Worm (Caenorhabditis elegans) whole organism, L4 larva: ENCODE measurements around the gene madf-11.

ENCODE experiments used
- F44E2.7 ChIP-seq: fragments of 200-800 bp; sonication (Bioruptor generic); IDR thresholded peaks from 2 replicates; pipeline ENCODE4 v2.1.2; 2022; ENCODE audit warnings: missing genetic modification characterization, missing compliant biosample characterization
- T20F7.1 ChIP-seq: fragments of 200-800 bp; sonication (Bioruptor generic); optimal IDR thresholded peaks from 2 replicates; lab custom pipeline; 2018; ENCODE audit warnings: mild to moderate bottlenecking, missing genetic modification characterization, missing compliant biosample characterization
- T26A8.4 ChIP-seq: fragments of 200-800 bp; sonication (Bioruptor generic); IDR thresholded peaks from 2 replicates; pipeline ENCODE4 v1.3.6; 2022; ENCODE audit warnings: missing genetic modification characterization, missing compliant biosample characterization
- Y48G9A.11 ChIP-seq: fragments of 200-800 bp; sonication (Bioruptor generic); IDR thresholded peaks from 2 replicates; pipeline ENCODE4 v1.3.6; 2022; ENCODE audit warnings: missing genetic modification reagents, missing genetic modification characterization, missing compliant biosample characterization
- Y5F2A.4 ChIP-seq: fragments of 200-800 bp; sonication (Bioruptor generic); optimal IDR thresholded peaks from 2 replicates; lab custom pipeline; 2018; ENCODE audit warnings: mild to moderate bottlenecking, missing genetic modification characterization, missing compliant biosample characterization
- ZK546.5 ChIP-seq, 2 experiments: sonication (generic microtip); optimal IDR thresholded peaks; 2 replicates each; lab custom pipeline; 2017; ENCODE audit warnings: missing biosample characterization in 2 of 2, missing genetic modification characterization in 2 of 2
- aly-2 ChIP-seq: sonication (generic microtip); optimal IDR thresholded peaks from 2 replicates; lab custom pipeline; 2018; ENCODE audit warnings: missing biosample characterization, missing genetic modification characterization
- ama-1 ChIP-seq: fragments of 150-350 bp; optimal IDR thresholded peaks from 2 replicates; lab custom pipeline; 2014; ENCODE audit warnings: inconsistent platforms, mixed read lengths
- ceh-28 ChIP-seq: fragments of 150-350 bp; optimal IDR thresholded peaks from 2 replicates; lab custom pipeline; 2014; ENCODE audit warnings: missing biosample characterization, missing genetic modification reagents, missing genetic modification characterization
- ceh-44 ChIP-seq: fragments of 200-800 bp; sonication (Bioruptor generic); IDR thresholded peaks from 2 replicates; pipeline ENCODE4 v1.3.6; 2022; ENCODE audit warnings: missing genetic modification reagents, missing genetic modification characterization, missing compliant biosample characterization
- ces-1 ChIP-seq: fragments of 150-350 bp; sonication (generic microtip); optimal IDR thresholded peaks from 4 replicates; lab custom pipeline; 2014; ENCODE audit warnings: missing biosample characterization, missing genetic modification reagents, missing genetic modification characterization
- daf-12 ChIP-seq: fragments of 150-350 bp; optimal IDR thresholded peaks from 2 replicates; lab custom pipeline; 2014; ENCODE audit warnings: missing biosample characterization, missing genetic modification reagents, missing genetic modification characterization
- daf-16 ChIP-seq, 3 experiments: sonication (generic microtip); optimal IDR thresholded peaks; 2 replicates each; lab custom pipeline; 2016 to 2017; ENCODE audit warnings: missing genetic modification characterization in 3 of 3, missing genetic modification reagents in 3 of 3, mild to moderate bottlenecking in 2 of 3, missing compliant biosample characterization in 2 of 3, missing biosample characterization in 1 of 3, moderate library complexity in 1 of 3
- dmd-6 ChIP-seq: fragments of 200-800 bp; sonication (Bioruptor generic); IDR thresholded peaks from 2 replicates; pipeline ENCODE4 v1.3.6; 2022; ENCODE audit warnings: missing genetic modification reagents, missing genetic modification characterization, missing compliant biosample characterization
- dve-1 ChIP-seq: sonication (generic microtip); optimal IDR thresholded peaks from 2 replicates; lab custom pipeline; 2017; ENCODE audit warnings: antibody characterized with exemption, mild to moderate bottlenecking, missing genetic modification characterization, missing compliant biosample characterization; ENCODE audit not compliant: insufficient read depth
- egl-27 ChIP-seq: sonication (generic microtip); optimal IDR thresholded peaks from 3 replicates; lab custom pipeline; 2017; ENCODE audit warnings: missing biosample characterization, missing genetic modification reagents, missing genetic modification characterization
- fkh-10 ChIP-seq: fragments of 150-350 bp; optimal IDR thresholded peaks from 2 replicates; lab custom pipeline; 2014; ENCODE audit warnings: missing biosample characterization, missing genetic modification reagents, missing genetic modification characterization
- gei-8 ChIP-seq: fragments of 200-800 bp; sonication (Bioruptor generic); optimal IDR thresholded peaks from 2 replicates; lab custom pipeline; 2018; ENCODE audit warnings: mild to moderate bottlenecking, missing genetic modification characterization, missing compliant biosample characterization
- hlh-30 ChIP-seq: sonication (generic microtip); optimal IDR thresholded peaks from 2 replicates; lab custom pipeline; 2017; ENCODE audit warnings: antibody characterized with exemption, mild to moderate bottlenecking, missing genetic modification characterization, missing compliant biosample characterization; ENCODE audit not compliant: insufficient read depth
- lir-3 ChIP-seq: sonication (generic microtip); optimal IDR thresholded peaks from 2 replicates; lab custom pipeline; 2016; ENCODE audit warnings: mild to moderate bottlenecking, missing genetic modification characterization, missing compliant biosample characterization
- lsy-2 ChIP-seq, 2 experiments: fragments of 150-350 bp in 1 of 2; sonication (generic microtip) in 1 of 2; optimal IDR thresholded peaks; 2 replicates each; lab custom pipeline; 2014 to 2017; ENCODE audit warnings: missing biosample characterization in 2 of 2, missing genetic modification characterization in 2 of 2
- mdt-29 ChIP-seq: fragments of 200-800 bp; sonication (Bioruptor generic); IDR thresholded peaks from 2 replicates; pipeline ENCODE4 v1.3.6; 2022; ENCODE audit warnings: missing genetic modification reagents, missing genetic modification characterization, missing compliant biosample characterization
- mep-1 ChIP-seq: fragments of 150-350 bp; sonication (generic microtip); optimal IDR thresholded peaks from 3 replicates; lab custom pipeline; 2014; ENCODE audit warnings: missing biosample characterization, missing genetic modification characterization
- mes-2 ChIP-seq: sonication (generic microtip); optimal IDR thresholded peaks from 2 replicates; lab custom pipeline; 2016; ENCODE audit warnings: missing genotype, mild to moderate bottlenecking, missing genetic modification characterization, missing compliant biosample characterization; ENCODE audit not compliant: poor library complexity, severe bottlenecking
- mxl-2 ChIP-seq: fragments of 200-800 bp; sonication (Bioruptor generic); conservative IDR thresholded peaks from 2 replicates; pipeline ENCODE4 v1.3.6; 2022; ENCODE audit warnings: missing genetic modification reagents, missing genetic modification characterization, missing compliant biosample characterization
- nhr-10 ChIP-seq: fragments of 150-350 bp; optimal IDR thresholded peaks from 2 replicates; lab custom pipeline; 2014; ENCODE audit warnings: missing biosample characterization, missing genetic modification characterization
- nhr-102 ChIP-seq: sonication (generic microtip); optimal IDR thresholded peaks from 2 replicates; lab custom pipeline; 2016; ENCODE audit warnings: mild to moderate bottlenecking, missing genetic modification characterization, moderate library complexity, missing compliant biosample characterization
- nhr-11 ChIP-seq: fragments of 150-350 bp; optimal IDR thresholded peaks from 2 replicates; lab custom pipeline; 2014; ENCODE audit warnings: missing biosample characterization, missing genetic modification characterization
- nhr-25 ChIP-seq: sonication (generic microtip); optimal IDR thresholded peaks from 2 replicates; lab custom pipeline; 2017; ENCODE audit warnings: missing genetic modification characterization, mild to moderate bottlenecking, missing compliant biosample characterization, antibody characterized with exemption, moderate library complexity, borderline replicate concordance; ENCODE audit not compliant: insufficient read depth
- nhr-41 ChIP-seq: fragments of 200-800 bp; sonication (Bioruptor generic); IDR thresholded peaks from 2 replicates; pipeline ENCODE4 v1.3.6; 2022; ENCODE audit warnings: missing genetic modification reagents, missing genetic modification characterization, missing compliant biosample characterization
- nhr-42 ChIP-seq: fragments of 200-800 bp; sonication (Bioruptor generic); IDR thresholded peaks from 2 replicates; pipeline ENCODE4 v1.3.6; 2022; ENCODE audit warnings: missing genetic modification characterization, missing compliant biosample characterization
- nhr-6 ChIP-seq: fragments of 150-350 bp; optimal IDR thresholded peaks from 2 replicates; lab custom pipeline; 2014; ENCODE audit warnings: missing biosample characterization, missing genetic modification characterization
- nhr-77 ChIP-seq: fragments of 150-350 bp; optimal IDR thresholded peaks from 2 replicates; lab custom pipeline; 2014; ENCODE audit warnings: missing biosample characterization, missing genetic modification characterization
- php-3 ChIP-seq: fragments of 200-800 bp; sonication (Bioruptor generic); IDR thresholded peaks from 2 replicates; pipeline ENCODE4 v1.3.6; 2022; ENCODE audit warnings: missing genetic modification reagents, missing genetic modification characterization, missing compliant biosample characterization
- pqm-1 ChIP-seq: sonication (generic microtip); optimal IDR thresholded peaks from 2 replicates; lab custom pipeline; 2017; ENCODE audit warnings: missing biosample characterization, missing genetic modification characterization
- rbr-2 ChIP-seq: sonication (generic microtip); optimal IDR thresholded peaks from 2 replicates; lab custom pipeline; 2016; ENCODE audit warnings: missing genotype, missing genetic modification characterization, missing compliant biosample characterization
- saeg-2 ChIP-seq: fragments of 200-800 bp; sonication (Bioruptor generic); IDR thresholded peaks from 2 replicates; pipeline ENCODE4 v1.3.6; 2022; ENCODE audit warnings: missing genetic modification reagents, missing genetic modification characterization, missing compliant biosample characterization
- sdz-12 ChIP-seq: fragments of 200-800 bp; sonication (Bioruptor generic); optimal IDR thresholded peaks from 2 replicates; lab custom pipeline; 2018; ENCODE audit warnings: mild to moderate bottlenecking, missing genetic modification characterization, missing compliant biosample characterization
- snpc-1.2 ChIP-seq: fragments of 200-800 bp; sonication (Bioruptor generic); IDR thresholded peaks from 2 replicates; pipeline ENCODE4 v1.3.6; 2022; ENCODE audit warnings: missing genetic modification reagents, missing genetic modification characterization, missing compliant biosample characterization
- spr-3 ChIP-seq: fragments of 200-800 bp; sonication (Bioruptor generic); optimal IDR thresholded peaks from 2 replicates; lab custom pipeline; 2018; ENCODE audit warnings: mild to moderate bottlenecking, missing genetic modification characterization, missing compliant biosample characterization
- tra-1 ChIP-seq: fragments of 200-800 bp; sonication (Bioruptor generic); IDR thresholded peaks from 2 replicates; pipeline ENCODE4 v1.3.6; 2022; ENCODE audit warnings: missing genetic modification reagents, missing genetic modification characterization, missing compliant biosample characterization
- unc-130 ChIP-seq: sonication (generic microtip); optimal IDR thresholded peaks from 2 replicates; lab custom pipeline; 2016; ENCODE audit warnings: missing genetic modification reagents, missing genetic modification characterization, missing compliant biosample characterization
- vab-7 ChIP-seq: fragments of 200-800 bp; sonication (Bioruptor generic); IDR thresholded peaks from 2 replicates; pipeline ENCODE4 v1.3.6; 2022; ENCODE audit warnings: missing genetic modification reagents, missing genetic modification characterization, missing compliant biosample characterization
- zfp-3 ChIP-seq: fragments of 200-800 bp; sonication (Bioruptor generic); conservative IDR thresholded peaks from 2 replicates; pipeline ENCODE4 v1.3.6; 2022; ENCODE audit warnings: missing genetic modification reagents, missing genetic modification characterization, missing compliant biosample characterization
- zip-2 ChIP-seq: fragments of 150-350 bp; optimal IDR thresholded peaks from 2 replicates; lab custom pipeline; 2014; ENCODE audit warnings: missing biosample characterization, missing genetic modification characterization
- ztf-11 ChIP-seq: fragments of 150-350 bp; optimal IDR thresholded peaks from 2 replicates; lab custom pipeline; 2014; ENCODE audit warnings: missing biosample characterization, missing genetic modification characterization
- ztf-7 ChIP-seq: fragments of 150-350 bp; optimal IDR thresholded peaks from 2 replicates; lab custom pipeline; 2014; ENCODE audit warnings: missing biosample characterization, missing genetic modification characterization

madf-11 gene

DNA sequence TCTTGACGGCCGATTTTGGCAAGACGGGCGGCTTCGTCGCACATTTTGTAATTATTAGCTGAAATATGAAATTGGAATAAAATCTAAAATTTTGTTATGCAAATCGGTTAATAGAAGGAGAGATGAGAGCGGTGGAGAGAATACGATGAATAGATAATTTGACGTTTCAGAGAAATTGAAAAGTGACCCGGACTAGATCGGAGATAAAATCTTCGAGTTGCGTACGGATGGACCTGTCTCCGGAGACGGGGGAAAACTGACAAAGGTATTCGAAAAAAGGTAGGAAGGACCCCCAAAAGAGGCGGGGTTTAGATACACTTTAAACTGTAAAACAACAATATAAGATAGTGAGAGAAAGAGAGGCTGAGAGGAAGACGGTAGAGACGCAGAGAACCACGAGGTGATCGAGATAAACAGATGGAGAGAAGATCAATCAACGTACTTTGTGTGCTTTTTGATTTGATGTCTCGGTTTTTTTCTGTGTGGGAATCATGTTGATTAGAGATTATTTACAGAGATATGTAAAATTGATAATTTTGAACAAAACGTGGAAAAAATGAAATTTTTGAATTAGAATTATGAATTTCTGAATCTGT lies 51.1 kb downstream of the madf-11 start, which contains the start of gene F09F7.6 (continued):
- no peak for TF ChIP-seq Y48G9A.11 (GFP tag; lab: Robert Waterston, UW)
- no peak for TF ChIP-seq aly-2 (tag; lab: Kevin White, UChicago)
- no peak for TF ChIP-seq mxl-2 (GFP tag; lab: Robert Waterston, UW)
- peak; percentile 81 for TF ChIP-seq dmd-6 (GFP tag; lab: Robert Waterston, UW)
- TF ChIP-seq ztf-11 (tag; lab: Kevin White, UChicago) = no peak
- TF ChIP-seq zip-2 (tag; lab: Kevin White, UChicago) = no peak
- no peak for TF ChIP-seq egl-27 (tag; lab: Kevin White, UChicago)
- TF ChIP-seq Y5F2A.4 (GFP tag; lab: Kevin White, UChicago) = no peak
- TF ChIP-seq nhr-102 (tag; lab: Kevin White, UChicago) = peak; percentile 24
- TF ChIP-seq unc-130 = no peak
- no peak for TF ChIP-seq zfp-3 (GFP tag; lab: Robert Waterston, UW)
- TF ChIP-seq nhr-11 (tag; lab: Kevin White, UChicago) = peak; percentile 67
- no peak for TF ChIP-seq nhr-25
- no peak for TF ChIP-seq F44E2.7 (GFP tag; lab: Robert Waterston, UW)
- TF ChIP-seq fkh-10 = no peak

DNA sequence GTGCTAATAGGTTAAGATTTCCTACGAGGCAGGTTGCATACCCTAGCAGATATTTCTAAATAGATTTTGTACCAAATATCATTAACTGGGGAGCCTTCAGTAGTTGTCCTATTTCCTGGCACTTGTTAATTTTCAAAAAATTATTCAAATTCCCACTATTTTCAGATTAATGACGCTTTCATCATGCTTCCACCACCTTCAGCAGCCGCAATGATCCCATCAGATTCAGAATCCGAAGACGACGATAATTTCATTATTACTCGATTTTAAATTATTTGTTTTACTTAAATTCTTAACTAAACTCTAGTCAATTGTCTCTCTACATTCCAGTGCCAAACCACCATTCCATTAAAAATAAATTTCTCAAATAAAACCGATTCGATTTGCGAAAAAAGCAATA lies 52.4 kb downstream of the madf-11 start:
- no peak for TF ChIP-seq F44E2.7 (GFP tag; lab: Robert Waterston, UW)
- no peak for TF ChIP-seq ceh-28 (tag; lab: Kevin White, UChicago)
- TF ChIP-seq lsy-2 (tag; optimal IDR thresholded peaks at IDR 0.05; lab: Kevin White, UChicago) = peak in 1 of 2 experiments; percentile 7
- TF ChIP-seq zip-2 (tag; lab: Kevin White, UChicago) = no peak
- TF ChIP-seq nhr-6 (tag; lab: Kevin White, UChicago) = peak; percentile 22
- peak; percentile 53 for TF ChIP-seq mep-1 (tag; lab: Kevin White, UChicago)
- TF ChIP-seq pqm-1 (tag; lab: Kevin White, UChicago) = no peak
- TF ChIP-seq ZK546.5 (tag; optimal IDR thresholded peaks at IDR 0.05; lab: Kevin White, UChicago) = no peak
- TF ChIP-seq spr-3 (GFP tag; lab: Kevin White, UChicago) = no peak
- no peak for TF ChIP-seq fkh-10
- no peak for TF ChIP-seq ces-1 (GFP tag; lab: Kevin White, UChicago)
- TF ChIP-seq dve-1 (tag; lab: Kevin White, UChicago) = peak; percentile 62
- TF ChIP-seq nhr-41 (GFP tag; lab: Robert Waterston, UW) = no peak
- peak; percentile 90 for TF ChIP-seq zfp-3 (GFP tag; lab: Robert Waterston, UW)
- no peak for TF ChIP-seq nhr-10 (tag; lab: Kevin White, UChicago)
- TF ChIP-seq mdt-29 = peak; percentile 43; the same call in 1 of the 2 replicates
- no peak for TF ChIP-seq daf-16 (GFP tag; optimal IDR thresholded peaks at IDR 0.05; lab: Kevin White, UChicago)
- TF ChIP-seq daf-16 (tag; optimal IDR thresholded peaks at IDR 0.05; lab: Kevin White, UChicago) = peak; percentile 46
- no peak for TF ChIP-seq ceh-44 (GFP tag; lab: Robert Waterston, UW)
- TF ChIP-seq vab-7 (GFP tag; lab: Robert Waterston, UW) = 0 out of 2 replicates have a peak, but pooled peaks have one; percentile 6
- TF ChIP-seq lir-3 (tag; lab: Kevin White, UChicago) = no peak
- TF ChIP-seq gei-8 (GFP tag; lab: Kevin White, UChicago) = no peak
- TF ChIP-seq snpc-1.2 (GFP tag; lab: Robert Waterston, UW) = 0 out of 2 replicates have a peak, but pooled peaks have one; percentile 28
- 0 out of 2 replicates have a peak, but pooled peaks have one; percentile 38 for TF ChIP-seq php-3
- no peak for TF ChIP-seq mes-2 (tag; lab: Kevin White, UChicago)
- no peak for TF ChIP-seq Y5F2A.4 (GFP tag; lab: Kevin White, UChicago)
- peak; percentile 35 for TF ChIP-seq nhr-77 (tag; lab: Kevin White, UChicago)
- TF ChIP-seq nhr-42 (GFP tag; lab: Robert Waterston, UW) = no peak
- 0 out of 2 replicates have a peak, but pooled peaks have one; percentile 20 for TF ChIP-seq tra-1 (GFP tag; lab: Robert Waterston, UW)
- peak; percentile 60 for TF ChIP-seq ama-1 (lab: Kevin White, UChicago)
- TF ChIP-seq T26A8.4 = peak; percentile 47; the same call in 1 of the 2 replicates
- TF ChIP-seq mxl-2 (GFP tag; lab: Robert Waterston, UW) = no peak
- TF ChIP-seq hlh-30 = no peak
- no peak for TF ChIP-seq daf-12 (tag; lab: Kevin White, UChicago)
- TF ChIP-seq rbr-2 (tag; lab: Kevin White, UChicago) = no peak
- no peak for TF ChIP-seq saeg-2
- no peak for TF ChIP-seq ztf-7 (tag; lab: Kevin White, UChicago)
- peak; percentile 12 for TF ChIP-seq T20F7.1 (GFP tag; lab: Kevin White, UChicago)
- peak; percentile 74 for TF ChIP-seq sdz-12
